Fruit fly (Drosophila melanogaster): ENCODE measurements around the gene Nhe1.
A peak's percentile ranks its signal among the peaks of the same experiment; 100 is the strongest.

Gene Nhe1

DNA sequence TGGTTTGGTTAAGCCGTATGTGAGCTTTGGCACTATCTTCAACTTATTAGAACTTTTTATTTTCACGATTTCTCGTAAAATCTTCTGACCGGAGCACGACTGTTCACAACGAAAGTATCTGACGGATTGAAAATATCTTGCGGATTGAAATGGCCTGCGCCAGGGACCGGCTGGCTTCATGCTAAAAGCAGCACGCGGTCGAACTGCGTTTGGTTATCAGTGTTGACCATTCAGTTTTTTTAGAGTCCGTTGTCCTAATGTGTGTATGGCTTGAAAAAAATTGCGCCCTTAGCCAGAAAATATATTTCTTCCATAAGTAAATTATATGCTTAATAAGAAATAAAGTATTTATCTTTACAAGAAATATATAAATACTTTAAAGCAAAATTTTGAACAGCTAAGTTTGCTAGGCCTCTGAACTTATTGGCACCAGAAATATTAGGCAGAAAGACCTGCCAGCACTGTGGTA is 19.2 kb downstream of the Nhe1 start, which contains the start of gene net (continued):
- TF ChIP-seq CHES-1-like (GFP tag; optimal IDR thresholded peaks at IDR 0.05) (no peak), CG16815 (GFP tag; optimal IDR thresholded peaks at IDR 0.05) (peak; percentile 40), fd96Cb (tag; optimal IDR thresholded peaks at IDR 0.05) (peak; percentile 37), Ravus (GFP tag; IDR thresholded peaks at IDR 0.05) (no peak), sens (GFP tag) (peak; percentile 85), nerfin-2 (GFP tag; IDR thresholded peaks at IDR 0.05; ENCODE audit: partially characterized antibody) (no peak), CG8944 (GFP tag; optimal IDR thresholded peaks at IDR 0.05) (no peak), slbo (GFP tag; IDR thresholded peaks at IDR 0.05) (peak; percentile 75), twi (tag; optimal IDR thresholded peaks at IDR 0.05) (peak; percentile 39), kni (GFP tag; optimal IDR thresholded peaks at IDR 0.05) (no peak), CG10274 (GFP tag; optimal IDR thresholded peaks at IDR 0.05) (peak; percentile 38), CG8924 (tag; optimal IDR thresholded peaks at IDR 0.05) (peak; percentile 80), CG11695 (GFP tag; IDR thresholded peaks at IDR 0.05) (peak; percentile 22; the same call in 1 of the 3 replicates), CG6854 (GFP tag; optimal IDR thresholded peaks at IDR 0.05) (peak; percentile 64), CG2889 (GFP tag; IDR thresholded peaks at IDR 0.05) (no peak), MBD-R2 (GFP tag; IDR thresholded peaks at IDR 0.05) (peak; percentile 45; the same call in 1 of the 2 replicates), tin (GFP tag; optimal IDR thresholded peaks at IDR 0.05) (peak; percentile 26), ken (GFP tag; IDR thresholded peaks at IDR 0.05) (peak; percentile 49; the same call in 2 of the 3 replicates), vfl (GFP tag; optimal IDR thresholded peaks at IDR 0.05) (no peak), CG14441 (GFP tag; IDR thresholded peaks at IDR 0.05) (no peak), nmo (GFP tag; optimal IDR thresholded peaks at IDR 0.05) (peak; percentile 64), CG2202 (tag; optimal IDR thresholded peaks at IDR 0.05) (peak; percentile 43), ac (GFP tag; optimal IDR thresholded peaks at IDR 0.05) (no peak), CG6813 (GFP tag; optimal IDR thresholded peaks at IDR 0.05) (peak; percentile 31), fd3F (GFP tag; optimal IDR thresholded peaks at IDR 0.05) (peak; percentile 59), B-H2 (GFP tag; optimal IDR thresholded peaks at IDR 0.05) (peak; percentile 88), row (GFP tag; IDR thresholded peaks at IDR 0.05) (peak; percentile 98), nau (GFP tag; optimal IDR thresholded peaks at IDR 0.05) (peak; percentile 77), tio (GFP tag; optimal IDR thresholded peaks at IDR 0.05) (no peak), D19A (tag; optimal IDR thresholded peaks at IDR 0.05) (peak; percentile 71), CG12942 (GFP tag; optimal IDR thresholded peaks at IDR 0.05) (no peak), Oli (tag; optimal IDR thresholded peaks at IDR 0.05) (peak; percentile 62), gem (tag; optimal IDR thresholded peaks at IDR 0.05) (peak; percentile 79), esg (GFP tag; conservative IDR thresholded peaks at IDR 0.05) (peak; percentile 34; the same call in 1 of the 2 replicates), Trl (optimal IDR thresholded peaks at IDR 0.05) (no peak), Trl (GFP tag; optimal IDR thresholded peaks at IDR 0.05) (no peak), lbe (GFP tag; optimal IDR thresholded peaks at IDR 0.05) (peak; percentile 56), Doc3 (GFP tag; IDR thresholded peaks at IDR 0.05; ENCODE audit: partially characterized antibody) (no peak), crp (GFP tag; optimal IDR thresholded peaks at IDR 0.05) (peak in 1 of 2 experiments; percentile 15), CG8388 (GFP tag; optimal IDR thresholded peaks at IDR 0.05) (peak; percentile 53), CG10147 (GFP tag; optimal IDR thresholded peaks at IDR 0.05) (peak; percentile 80), Pdp1 (GFP tag; optimal IDR thresholded peaks at IDR 0.05) (no peak), CG10565 (GFP tag; optimal IDR thresholded peaks at IDR 0.05) (no peak), CG7786 (GFP tag; optimal IDR thresholded peaks at IDR 0.05) (no peak), sob (GFP tag; IDR thresholded peaks at IDR 0.05) (peak; percentile 69; the same call in 1 of the 2 replicates), CG12391 (tag; optimal IDR thresholded peaks at IDR 0.05) (peak; percentile 82), CG6683 (GFP tag; optimal IDR thresholded peaks at IDR 0.05) (peak; percentile 58), Dbx (GFP tag; IDR thresholded peaks at IDR 0.05) (peak; percentile 58), CG14014 (GFP tag; IDR thresholded peaks at IDR 0.05) (peak; percentile 79; the same call in 1 of the 2 replicates), Lhr (GFP tag; optimal IDR thresholded peaks at IDR 0.05) (peak; percentile 25)

Measured in whole organism, embryonic.